Worm (Caenorhabditis elegans): ENCODE results near the gene scb-1.

- TF ChIP-seq snpc-4 (tag; optimal IDR thresholded peaks at IDR 0.05) (no peak), elt-3 (tag; optimal IDR thresholded peaks at IDR 0.05) (no peak), mab-9 (GFP tag; IDR thresholded peaks at IDR 0.05) (no peak), C16A3.4 (tag; optimal IDR thresholded peaks at IDR 0.05) (no peak), dpl-1 (GFP tag; optimal IDR thresholded peaks at IDR 0.05) (no peak), F16B12.6 (tag; optimal IDR thresholded peaks at IDR 0.05) (no peak), sox-4 (tag; optimal IDR thresholded peaks at IDR 0.05) (no peak), tbx-2 (tag; optimal IDR thresholded peaks at IDR 0.05) (no peak), egl-27 (tag; optimal IDR thresholded peaks at IDR 0.05) (no peak), nhr-19 (GFP tag; conservative IDR thresholded peaks at IDR 0.05) (no peak), nhr-237 (tag; optimal IDR thresholded peaks at IDR 0.05) (no peak), fkh-10 (GFP tag; optimal IDR thresholded peaks at IDR 0.05) (no peak)
These were observed 38.4 kb upstream of the scb-1 start, which contains the start of gene srg-42 for ce11 chrV:11157947-11158346.

Data from whole organism, L1 larva.